Worm (Caenorhabditis elegans): ENCODE results near the gene F37A4.5.

Gene F37A4.5

ce11 chrIII:6740072-6740471, 28.4 kb downstream of the F37A4.5 start:
- no peak for TF ChIP-seq aly-1 (tag; optimal IDR thresholded peaks at IDR 0.05)
- TF ChIP-seq tra-4 (tag; optimal IDR thresholded peaks at IDR 0.05) = no peak

DNA sequence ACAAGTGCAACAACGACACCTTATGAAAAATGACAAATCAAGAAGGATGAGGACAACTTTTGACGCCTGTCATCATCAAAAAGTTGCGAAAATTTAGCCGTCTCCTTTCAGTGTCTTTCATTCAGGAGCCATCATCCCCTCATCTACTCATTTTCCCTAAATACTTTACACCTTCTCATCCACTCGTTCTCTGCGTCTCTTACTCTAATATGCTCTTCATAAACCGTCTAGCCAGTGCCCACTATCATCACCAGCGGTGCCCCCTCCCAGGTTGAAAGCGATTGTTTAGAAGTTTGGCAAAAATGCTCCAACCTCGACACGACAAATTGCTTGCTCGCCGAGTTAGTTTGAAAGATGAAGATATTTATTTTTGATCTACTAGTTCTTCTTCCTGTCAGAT, 30.9 kb downstream of the F37A4.5 start:
- no peak for TF ChIP-seq ets-7 (tag; optimal IDR thresholded peaks at IDR 0.05)
- no peak for TF ChIP-seq B0310.2 (tag; optimal IDR thresholded peaks at IDR 0.05)
- no peak for TF ChIP-seq pes-1 (GFP tag; IDR thresholded peaks at IDR 0.05)
- TF ChIP-seq ceh-36 (tag; optimal IDR thresholded peaks at IDR 0.05) = no peak
- TF ChIP-seq hmbx-1 (tag; optimal IDR thresholded peaks at IDR 0.05) = no peak
- no peak for TF ChIP-seq hnd-1 (tag; optimal IDR thresholded peaks at IDR 0.05)
- TF ChIP-seq hmg-4 (GFP tag; optimal IDR thresholded peaks at IDR 0.05) = no peak
- TF ChIP-seq sea-1 (GFP tag; conservative IDR thresholded peaks at IDR 0.05) = no peak
- no peak for TF ChIP-seq F13C5.2 (tag; optimal IDR thresholded peaks at IDR 0.05)
- TF ChIP-seq ceh-13 (GFP tag; optimal IDR thresholded peaks at IDR 0.05) = no peak
- no peak for TF ChIP-seq ama-1 (optimal IDR thresholded peaks at IDR 0.05)
- TF ChIP-seq tbx-11 (GFP tag; IDR thresholded peaks at IDR 0.05) = no peak
- TF ChIP-seq tbx-37 (GFP tag; conservative IDR thresholded peaks at IDR 0.05) = no peak
- TF ChIP-seq scrt-1 (GFP tag; IDR thresholded peaks at IDR 0.05) = no peak
- no peak for TF ChIP-seq flt-1 (GFP tag; IDR thresholded peaks at IDR 0.05)
- no peak for TF ChIP-seq tra-4 (tag; optimal IDR thresholded peaks at IDR 0.05)
- no peak for TF ChIP-seq aly-1 (tag; optimal IDR thresholded peaks at IDR 0.05)

DNA sequence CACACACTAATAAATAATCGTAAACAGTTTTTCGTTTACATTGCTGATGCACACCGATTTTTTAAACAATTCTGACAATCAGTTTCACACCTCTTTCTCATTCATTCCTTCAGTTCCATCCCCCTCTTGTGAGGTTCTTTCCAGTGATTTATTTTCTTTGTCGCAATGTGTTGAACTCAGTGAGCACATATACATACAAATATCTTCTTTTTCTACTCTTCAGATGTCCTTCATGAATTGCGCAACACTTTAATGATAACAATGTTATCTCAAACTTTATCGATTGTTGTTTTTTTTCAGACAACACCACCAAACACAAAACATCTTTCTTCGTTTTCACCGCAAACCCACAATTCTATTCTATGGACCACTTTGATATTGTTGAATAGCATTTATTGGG, 34.3 kb downstream of the F37A4.5 start, which contains the start of gene dig-1:
Gene dig-1, plus strand, starts transcription at position 301 of the 400 bp plus-strand sequence.
- TF ChIP-seq F13C5.2 (tag; optimal IDR thresholded peaks at IDR 0.05) = no peak
- TF ChIP-seq ceh-13 (GFP tag; optimal IDR thresholded peaks at IDR 0.05) = no peak
- TF ChIP-seq ama-1 (optimal IDR thresholded peaks at IDR 0.05) = no peak
- TF ChIP-seq pes-1 (GFP tag; IDR thresholded peaks at IDR 0.05) = no peak
- no peak for TF ChIP-seq scrt-1 (GFP tag; IDR thresholded peaks at IDR 0.05)
- no peak for TF ChIP-seq tbx-11 (GFP tag; IDR thresholded peaks at IDR 0.05)
- no peak for TF ChIP-seq hnd-1 (tag; optimal IDR thresholded peaks at IDR 0.05)
- TF ChIP-seq hmg-4 (GFP tag; optimal IDR thresholded peaks at IDR 0.05) = no peak
- TF ChIP-seq tbx-37 (GFP tag; conservative IDR thresholded peaks at IDR 0.05) = no peak
- no peak for TF ChIP-seq aly-1 (tag; optimal IDR thresholded peaks at IDR 0.05)
- no peak for TF ChIP-seq ets-7 (tag; optimal IDR thresholded peaks at IDR 0.05)
- no peak for TF ChIP-seq sea-1 (GFP tag; conservative IDR thresholded peaks at IDR 0.05)
- no peak for TF ChIP-seq B0310.2 (tag; optimal IDR thresholded peaks at IDR 0.05)
- no peak for TF ChIP-seq flt-1 (GFP tag; IDR thresholded peaks at IDR 0.05)
- TF ChIP-seq tra-4 (tag; optimal IDR thresholded peaks at IDR 0.05) = no peak
- no peak for TF ChIP-seq ceh-36 (tag; optimal IDR thresholded peaks at IDR 0.05)
- TF ChIP-seq hmbx-1 (tag; optimal IDR thresholded peaks at IDR 0.05) = no peak

DNA sequence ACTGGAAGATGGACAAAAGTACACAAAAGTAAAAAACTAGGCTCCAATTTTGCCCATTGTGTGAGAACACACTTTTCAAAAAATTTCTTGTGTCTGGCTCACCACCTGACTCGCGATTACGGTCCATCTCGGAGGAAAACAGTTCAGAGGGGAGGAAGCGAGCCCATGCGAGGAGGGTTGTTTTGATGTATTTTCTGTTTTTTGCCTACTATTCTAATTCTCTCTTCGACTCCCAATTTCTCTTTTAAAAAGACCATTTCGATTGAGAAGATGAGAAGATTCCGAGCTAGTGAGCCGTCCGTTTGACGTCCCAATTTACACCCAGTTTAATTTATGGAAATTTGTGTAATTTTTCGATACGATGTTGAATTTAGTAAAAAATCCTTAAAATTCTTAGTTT, 35.0 kb downstream of the F37A4.5 start:
- no peak for TF ChIP-seq ceh-36 (tag; optimal IDR thresholded peaks at IDR 0.05)

- no peak for TF ChIP-seq pes-1 (GFP tag; IDR thresholded peaks at IDR 0.05)
- no peak for TF ChIP-seq hnd-1 (tag; optimal IDR thresholded peaks at IDR 0.05)
- no peak for TF ChIP-seq F13C5.2 (tag; optimal IDR thresholded peaks at IDR 0.05)
- no peak for TF ChIP-seq hmbx-1 (tag; optimal IDR thresholded peaks at IDR 0.05)
- TF ChIP-seq scrt-1 (GFP tag; IDR thresholded peaks at IDR 0.05) = no peak
- no peak for TF ChIP-seq B0310.2 (tag; optimal IDR thresholded peaks at IDR 0.05)
- no peak for TF ChIP-seq tbx-11 (GFP tag; IDR thresholded peaks at IDR 0.05)
- TF ChIP-seq ceh-13 (GFP tag; optimal IDR thresholded peaks at IDR 0.05) = no peak
- TF ChIP-seq flt-1 (GFP tag; IDR thresholded peaks at IDR 0.05) = no peak
- no peak for TF ChIP-seq hmg-4 (GFP tag; optimal IDR thresholded peaks at IDR 0.05)
- TF ChIP-seq tbx-37 (GFP tag; conservative IDR thresholded peaks at IDR 0.05) = no peak
- TF ChIP-seq sea-1 (GFP tag; conservative IDR thresholded peaks at IDR 0.05) = no peak
- TF ChIP-seq tra-4 (tag; optimal IDR thresholded peaks at IDR 0.05) = no peak
Observed at ce11 chrIII:6752612-6753011, 40.9 kb downstream of the F37A4.5 start.

DNA sequence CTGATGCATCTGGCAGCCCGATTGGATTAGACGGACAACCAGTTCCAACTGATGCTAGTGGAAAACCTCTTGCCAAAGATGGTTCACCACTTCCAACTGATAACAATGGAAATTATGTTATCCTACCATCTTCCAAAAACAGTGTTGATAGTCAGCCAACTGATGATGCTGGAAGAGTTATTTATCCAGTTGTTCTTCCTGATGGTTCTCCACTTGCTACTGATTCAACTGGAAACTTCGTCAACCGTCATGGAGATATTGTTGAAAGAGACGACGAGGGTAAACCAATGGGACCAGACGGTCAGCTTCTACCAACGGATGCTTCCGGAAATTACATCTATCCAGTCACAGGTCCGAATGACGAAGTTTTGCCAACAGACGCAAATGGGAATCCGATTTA, 45.1 kb downstream of the F37A4.5 start:
- TF ChIP-seq hmg-4 (GFP tag; optimal IDR thresholded peaks at IDR 0.05) (no peak), hnd-1 (tag; optimal IDR thresholded peaks at IDR 0.05) (no peak), pes-1 (GFP tag; IDR thresholded peaks at IDR 0.05) (no peak), ets-7 (tag; optimal IDR thresholded peaks at IDR 0.05) (no peak), flt-1 (GFP tag; IDR thresholded peaks at IDR 0.05) (no peak), scrt-1 (GFP tag; IDR thresholded peaks at IDR 0.05) (no peak), B0310.2 (tag; optimal IDR thresholded peaks at IDR 0.05) (no peak), aly-1 (tag; optimal IDR thresholded peaks at IDR 0.05) (no peak)
